Worm (Caenorhabditis elegans): ENCODE data around the gene R07B7.9.

DNA sequence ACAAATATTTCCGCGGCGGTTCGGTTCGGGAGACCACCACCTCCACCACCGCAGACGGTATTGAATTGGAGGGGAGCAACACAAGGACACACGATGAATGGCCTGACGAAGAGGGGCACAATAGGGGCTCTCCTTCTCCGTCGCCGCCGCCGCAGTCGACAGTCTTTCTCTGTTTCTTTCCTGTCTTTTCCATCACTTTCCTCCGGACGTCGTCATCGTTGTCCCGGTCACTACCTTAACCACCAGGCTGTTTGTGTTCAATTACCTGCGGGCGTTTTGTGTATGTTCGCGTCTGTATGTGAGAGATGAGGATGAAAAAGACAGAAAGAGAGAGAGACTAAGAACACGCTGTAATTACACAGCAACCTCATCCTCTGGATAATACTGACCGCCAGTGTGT lies 40.4 kb downstream of the R07B7.9 start:
- TF ChIP-seq nhr-237 (tag; optimal IDR thresholded peaks at IDR 0.05) = no peak
- TF ChIP-seq mdl-1 (tag; optimal IDR thresholded peaks at IDR 0.05) = no peak
- TF ChIP-seq ceh-90 (tag; optimal IDR thresholded peaks at IDR 0.05) = no peak
- no peak for TF ChIP-seq unc-30 (tag; optimal IDR thresholded peaks at IDR 0.05)
- no peak for TF ChIP-seq jun-1 (tag; optimal IDR thresholded peaks at IDR 0.05)
- no peak for TF ChIP-seq fkh-10 (GFP tag; optimal IDR thresholded peaks at IDR 0.05)
- no peak for TF ChIP-seq aly-2 (tag; optimal IDR thresholded peaks at IDR 0.05)
- no peak for TF ChIP-seq swsn-7 (tag; optimal IDR thresholded peaks at IDR 0.05)
- TF ChIP-seq pag-3 (tag; optimal IDR thresholded peaks at IDR 0.05; ENCODE audit: borderline replicate concordance, insufficient read depth) = no peak
- no peak for TF ChIP-seq grh-1 (GFP tag; IDR thresholded peaks at IDR 0.05)
- TF ChIP-seq nhr-19 (GFP tag; conservative IDR thresholded peaks at IDR 0.05) = no peak
- no peak for TF ChIP-seq tlp-1 (tag; optimal IDR thresholded peaks at IDR 0.05)
- no peak for TF ChIP-seq unc-86 (tag; optimal IDR thresholded peaks at IDR 0.05)

Data from whole organism, L1 larva.